Worm (Caenorhabditis elegans): ENCODE measurements around the gene F58H1.3.

F58H1.3 gene

DNA sequence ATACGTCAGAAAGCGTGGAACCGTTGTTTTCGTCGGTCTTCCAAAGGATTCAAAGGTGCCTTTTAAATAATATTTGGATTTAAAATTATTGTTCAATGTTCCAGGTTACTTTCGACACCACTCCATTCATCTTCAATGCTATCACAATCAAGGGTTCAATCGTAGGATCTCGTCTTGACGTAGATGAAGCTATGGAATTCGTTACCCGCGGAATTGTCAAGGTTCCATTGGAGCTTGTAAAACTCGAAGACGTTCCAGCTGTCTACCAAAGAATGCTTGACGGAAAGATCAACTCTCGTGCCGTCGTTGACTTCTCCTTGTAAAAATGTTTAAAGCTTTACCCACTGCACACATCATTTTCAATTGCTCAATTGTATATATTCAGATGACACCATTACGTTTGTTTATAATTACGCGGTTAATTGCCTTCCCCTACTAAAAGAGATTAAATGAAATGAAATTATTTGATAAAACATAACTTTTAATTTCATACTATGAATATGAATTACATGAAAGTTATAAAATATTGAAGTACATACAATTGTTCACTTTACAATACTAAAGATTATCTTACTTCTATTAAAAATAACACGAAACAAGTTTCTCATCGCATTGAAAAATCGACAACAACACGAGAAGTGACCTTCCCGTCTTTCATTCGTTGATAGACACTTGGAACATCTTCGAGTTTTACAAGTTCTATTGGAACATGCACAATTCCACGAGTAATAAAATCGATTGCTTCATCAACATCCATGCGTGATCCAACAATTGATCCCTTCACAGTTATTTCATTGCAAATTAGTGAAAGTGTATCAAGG lies 44.5 kb upstream of the F58H1.3 start (continued):
- TF ChIP-seq sup-37 (GFP tag; optimal IDR thresholded peaks at IDR 0.05) (no peak), lin-13 (GFP tag; optimal IDR thresholded peaks at IDR 0.05) (no peak), lin-35 (GFP tag; optimal IDR thresholded peaks at IDR 0.05) (peak in 1 of 2 experiments; percentile 50), nhr-90 (tag; optimal IDR thresholded peaks at IDR 0.05; ENCODE audit: poor library complexity) (peak; percentile 60), ets-5 (GFP tag; IDR thresholded peaks at IDR 0.05) (no peak), C04F5.9 (tag; optimal IDR thresholded peaks at IDR 0.05) (peak; percentile 44), vab-15 (tag; optimal IDR thresholded peaks at IDR 0.05) (no peak), efl-3 (GFP tag; optimal IDR thresholded peaks at IDR 0.05) (no peak)

ce11 chrV:11891143-11891862 lies 42.5 kb upstream of the F58H1.3 start, which contains the start of the genes sodh-2 and srx-76:
Gene sodh-2 (minus strand): TSS chrV:11891243.
Gene srx-76 (plus strand): TSS chrV:11891812.
- TF ChIP-seq isw-1 (GFP tag; IDR thresholded peaks at IDR 0.05) = no peak
- TF ChIP-seq ztf-11 (tag; optimal IDR thresholded peaks at IDR 0.05) = no peak
- no peak for TF ChIP-seq zip-4 (GFP tag; optimal IDR thresholded peaks at IDR 0.05)
- TF ChIP-seq elt-3 (tag; optimal IDR thresholded peaks at IDR 0.05) = no peak
- no peak for TF ChIP-seq efl-1 (optimal IDR thresholded peaks at IDR 0.05)
- TF ChIP-seq efl-1 (GFP tag; optimal IDR thresholded peaks at IDR 0.05 in 1 of 2) = peak in 1 of 2 experiments; percentile 47
- peak in 1 of 2 experiments; percentile 1 for TF ChIP-seq lin-35 (GFP tag; optimal IDR thresholded peaks at IDR 0.05)
- peak; percentile 33 for TF ChIP-seq nhr-20 (tag; optimal IDR thresholded peaks at IDR 0.05)
- no peak for TF ChIP-seq irx-1 (tag; optimal IDR thresholded peaks at IDR 0.05)
- TF ChIP-seq ceh-90 (tag; optimal IDR thresholded peaks at IDR 0.05) = no peak
- TF ChIP-seq aly-2 (tag; optimal IDR thresholded peaks at IDR 0.05) = no peak
- no peak for TF ChIP-seq lsy-2 (tag; optimal IDR thresholded peaks at IDR 0.05)
- no peak for TF ChIP-seq nhr-90 (tag; optimal IDR thresholded peaks at IDR 0.05; ENCODE audit: poor library complexity)
- no peak for TF ChIP-seq ceh-8 (GFP tag; optimal IDR thresholded peaks at IDR 0.05)
- no peak for TF ChIP-seq ceh-82 (tag; optimal IDR thresholded peaks at IDR 0.05)

- no peak for TF ChIP-seq fos-1 (tag; optimal IDR thresholded peaks at IDR 0.05)
- TF ChIP-seq nhr-237 (tag; optimal IDR thresholded peaks at IDR 0.05) = no peak
- TF ChIP-seq mef-2 (tag; optimal IDR thresholded peaks at IDR 0.05) = no peak
These were observed 39.8 kb upstream of the F58H1.3 start, which contains the start of gene K12G11.6 for ce11 chrV:11893975-11894374. Gene K12G11.6 (plus strand): TSS chrV:11894331.

DNA sequence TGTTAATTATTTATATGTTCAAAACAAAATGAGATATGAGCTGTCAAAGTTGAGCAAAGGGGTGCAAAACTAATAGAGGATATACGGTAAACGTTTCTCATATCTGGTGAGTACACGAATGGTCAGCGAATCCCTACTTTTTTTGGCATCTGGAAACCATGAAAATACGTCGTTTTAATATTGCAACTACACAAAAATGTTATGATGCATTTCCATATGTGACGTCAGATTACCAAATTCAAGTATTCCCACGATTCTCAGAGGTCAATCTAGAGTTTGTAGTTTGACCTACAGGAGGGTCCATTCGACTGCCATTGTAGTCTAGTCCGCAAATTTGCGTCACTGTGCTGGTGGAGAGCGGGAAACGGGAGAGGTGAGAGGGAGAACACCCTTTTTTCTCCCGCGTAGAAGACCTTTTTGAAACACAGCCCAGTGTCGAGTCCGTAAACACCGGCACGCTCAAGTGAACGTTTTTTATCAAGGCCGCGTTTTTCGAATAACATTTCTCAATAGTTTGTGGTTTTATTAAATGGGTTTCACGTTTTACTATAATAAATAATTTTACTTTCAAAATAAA lies 37.4 kb upstream of the F58H1.3 start:
- TF ChIP-seq tlp-1 (tag; optimal IDR thresholded peaks at IDR 0.05) (no peak), unc-98 (GFP tag; IDR thresholded peaks at IDR 0.05) (no peak), lin-14 (GFP tag; optimal IDR thresholded peaks at IDR 0.05) (peak; percentile 73), mep-1 (tag; optimal IDR thresholded peaks at IDR 0.05) (peak; percentile 60), vab-15 (tag; optimal IDR thresholded peaks at IDR 0.05) (no peak), nhr-47 (tag; optimal IDR thresholded peaks at IDR 0.05) (peak; percentile 5), blmp-1 (tag; optimal IDR thresholded peaks at IDR 0.05) (peak; percentile 67), mdl-1 (tag; optimal IDR thresholded peaks at IDR 0.05) (peak in 1 of 2 experiments; percentile 22), zip-4 (GFP tag; optimal IDR thresholded peaks at IDR 0.05) (no peak), F16B12.6 (tag; optimal IDR thresholded peaks at IDR 0.05) (peak; percentile 76), snu-23 (GFP tag; optimal IDR thresholded peaks at IDR 0.05) (peak; percentile 52), lsy-2 (tag; optimal IDR thresholded peaks at IDR 0.05) (peak; percentile 14 to 49), pqm-1 (tag; optimal IDR thresholded peaks at IDR 0.05) (no peak), dpl-1 (GFP tag; optimal IDR thresholded peaks at IDR 0.05) (peak; percentile 69 to 82 (median 77)), nhr-85 (tag) (peak; percentile 41), lir-3 (tag; optimal IDR thresholded peaks at IDR 0.05; ENCODE audit: poor library complexity) (no peak), swsn-7 (tag; optimal IDR thresholded peaks at IDR 0.05) (peak; percentile 18), sup-37 (GFP tag; optimal IDR thresholded peaks at IDR 0.05) (no peak), C16A3.4 (tag; optimal IDR thresholded peaks at IDR 0.05) (peak; percentile 20), ztf-11 (tag; optimal IDR thresholded peaks at IDR 0.05) (no peak), nhr-19 (GFP tag; conservative IDR thresholded peaks at IDR 0.05) (peak; percentile 33), efl-1 (optimal IDR thresholded peaks at IDR 0.05) (peak; percentile 75 to 94), efl-1 (GFP tag; optimal IDR thresholded peaks at IDR 0.05 in 1 of 2) (peak; percentile 76 to 97), nhr-237 (tag; optimal IDR thresholded peaks at IDR 0.05) (no peak), fkh-10 (GFP tag; optimal IDR thresholded peaks at IDR 0.05) (no peak), nhr-71 (tag; optimal IDR thresholded peaks at IDR 0.05) (peak; percentile 40)

All from whole organism, L1 larva.